Fruit fly (Drosophila melanogaster) whole organism, embryonic: ENCODE measurements around the gene CG12256.
A peak's percentile ranks its signal among the peaks of the same experiment; 100 is the strongest.

Experiments
- Atf6 ChIP-seq: fragments of 200-800 bp; sonication (Bioruptor generic); IDR thresholded peaks from 2 replicates; pipeline ENCODE4 v1.3.6; 2022; ENCODE audit warnings: missing biosample characterization, missing genetic modification characterization
- CG10209 ChIP-seq: fragments of 200-800 bp; sonication (Bioruptor generic); optimal IDR thresholded peaks from 3 replicates; lab custom pipeline; 2017; ENCODE audit warnings: missing biosample characterization, mild to moderate bottlenecking, missing genetic modification characterization, missing genetic modification reagents
- CG10959 ChIP-seq: fragments of 200-800 bp; sonication (Bioruptor generic); IDR thresholded peaks from 2 replicates; pipeline ENCODE4 v1.3.6; 2022; ENCODE audit warnings: missing biosample characterization, missing genetic modification characterization
- CG11456 ChIP-seq: fragments of 200-800 bp; sonication (Bioruptor generic); IDR thresholded peaks from 3 replicates; pipeline ENCODE4 v1.3.6; 2022; ENCODE audit warnings: missing biosample characterization, missing genetic modification characterization
- CG12744 ChIP-seq: fragments of 200-800 bp; sonication (Bioruptor generic); optimal IDR thresholded peaks from 2 replicates; lab custom pipeline; 2016; ENCODE audit warnings: missing biosample characterization, missing genetic modification characterization
- CG13123 ChIP-seq: fragments of 200-800 bp; sonication (Bioruptor generic); optimal IDR thresholded peaks from 2 replicates; lab custom pipeline; 2016; ENCODE audit warnings: missing biosample characterization, missing genetic modification characterization
- CG13624 ChIP-seq: fragments of 200-800 bp; sonication (Bioruptor generic); optimal IDR thresholded peaks from 2 replicates; lab custom pipeline; 2016; ENCODE audit warnings: missing biosample characterization, missing genetic modification characterization
- CG15073 ChIP-seq: fragments of 200-800 bp; sonication (Bioruptor generic); optimal IDR thresholded peaks from 2 replicates; lab custom pipeline; 2016; ENCODE audit warnings: missing biosample characterization, missing genetic modification characterization
- CG15269 ChIP-seq: fragments of 200-800 bp; sonication (Bioruptor generic); optimal IDR thresholded peaks from 2 replicates; lab custom pipeline; 2018; ENCODE audit warnings: missing biosample characterization, mild to moderate bottlenecking, missing genetic modification characterization, moderate library complexity
- CG16813 ChIP-seq: fragments of 200-800 bp; sonication (Bioruptor generic); IDR thresholded peaks from 3 replicates; pipeline ENCODE4 v1.3.6; 2022; ENCODE audit warnings: missing biosample characterization, missing genetic modification characterization; ENCODE audit not compliant: partially characterized antibody
- CG17328 ChIP-seq: fragments of 200-800 bp; sonication (Bioruptor generic); IDR thresholded peaks from 2 replicates; pipeline ENCODE4 v1.3.6; 2022; ENCODE audit warnings: missing biosample characterization, missing genetic modification characterization
- CG18011 ChIP-seq: fragments of 200-800 bp; sonication (Bioruptor generic); optimal IDR thresholded peaks from 2 replicates; lab custom pipeline; 2017; ENCODE audit warnings: missing biosample characterization, missing genetic modification characterization, mild to moderate bottlenecking, moderate library complexity, missing genotype
- CG2199 ChIP-seq: fragments of 200-800 bp; sonication (Bioruptor generic); IDR thresholded peaks from 3 replicates; pipeline ENCODE4 v1.3.6; 2022; ENCODE audit warnings: missing biosample characterization, missing genetic modification characterization
- CG3065 ChIP-seq: fragments of 200-800 bp; sonication (Bioruptor generic); optimal IDR thresholded peaks from 2 replicates; lab custom pipeline; 2016; ENCODE audit warnings: missing biosample characterization, missing genetic modification characterization
- CG34376 ChIP-seq: fragments of 200-800 bp; sonication (Bioruptor generic); optimal IDR thresholded peaks from 2 replicates; lab custom pipeline; 2018; ENCODE audit warnings: missing biosample characterization, mild to moderate bottlenecking, missing genetic modification characterization
- CG6854 ChIP-seq: fragments of 200-800 bp; sonication (Bioruptor generic); optimal IDR thresholded peaks from 3 replicates; lab custom pipeline; 2017; ENCODE audit warnings: missing biosample characterization, mild to moderate bottlenecking, missing genetic modification characterization
- CG9609 ChIP-seq: fragments of 200-800 bp; sonication (Bioruptor generic); optimal IDR thresholded peaks from 3 replicates; lab custom pipeline; 2016; ENCODE audit warnings: missing biosample characterization, missing genetic modification characterization
- D ChIP-seq, 2 experiments: fragments of 200-800 bp in 1 of 2; fragments of >200 bp in 1 of 2; sonication (Bioruptor generic) in 1 of 2; optimal IDR thresholded peaks; 2 replicates in 1 of 2; 3 replicates in 1 of 2; lab custom pipeline; 2017; ENCODE audit warnings: mild to moderate bottlenecking in 1 of 2, missing biosample characterization in 1 of 2, missing genetic modification characterization in 1 of 2, missing genetic modification reagents in 1 of 2
- Dref ChIP-seq: fragments of 200-800 bp; sonication (Bioruptor generic); IDR thresholded peaks from 2 replicates; pipeline ENCODE4 v1.3.6; 2022; ENCODE audit warnings: missing biosample characterization, missing genetic modification characterization
- Gsc ChIP-seq: fragments of 200-800 bp; sonication (Bioruptor generic); IDR thresholded peaks from 2 replicates; pipeline ENCODE4 v1.3.6; 2022; ENCODE audit warnings: missing biosample characterization, missing genetic modification characterization
- Hmx ChIP-seq: fragments of 200-800 bp; sonication (Bioruptor generic); optimal IDR thresholded peaks from 2 replicates; lab custom pipeline; 2016; ENCODE audit warnings: missing biosample characterization, missing genetic modification characterization
- Lhr ChIP-seq: fragments of 200-800 bp; sonication (Bioruptor generic); optimal IDR thresholded peaks from 3 replicates; lab custom pipeline; 2017; ENCODE audit warnings: mild to moderate bottlenecking, missing biosample characterization, missing genetic modification reagents, missing genetic modification characterization
- MBD-R2 ChIP-seq: fragments of 200-800 bp; sonication (Bioruptor generic); IDR thresholded peaks from 2 replicates; pipeline ENCODE4 v1.3.6; 2022; ENCODE audit warnings: missing biosample characterization, missing genetic modification characterization
- Meics ChIP-seq: fragments of 200-800 bp; sonication (Bioruptor generic); optimal IDR thresholded peaks from 2 replicates; lab custom pipeline; 2017; ENCODE audit warnings: missing biosample characterization, mild to moderate bottlenecking, missing genetic modification characterization
- Myb ChIP-seq: fragments of 200-800 bp; sonication (Bioruptor generic); optimal IDR thresholded peaks from 2 replicates; lab custom pipeline; 2016; ENCODE audit warnings: missing biosample characterization, missing genetic modification characterization
- Nf-YA ChIP-seq: fragments of 200-800 bp; sonication (Bioruptor generic); IDR thresholded peaks from 2 replicates; pipeline ENCODE4 v1.3.6; 2022; ENCODE audit warnings: missing biosample characterization, missing genetic modification characterization
- Oli ChIP-seq: fragments of 200-800 bp; sonication (Bioruptor generic); optimal IDR thresholded peaks from 2 replicates; lab custom pipeline; 2018; ENCODE audit warnings: missing biosample characterization, mild to moderate bottlenecking, missing genetic modification characterization, moderate library complexity
- Pdp1 ChIP-seq, 2 experiments: fragments of 200-800 bp; sonication (Bioruptor generic); optimal IDR thresholded peaks; 3 replicates each; lab custom pipeline; 2016; ENCODE audit warnings: missing biosample characterization in 2 of 2, missing genetic modification characterization in 2 of 2, mild to moderate bottlenecking in 1 of 2, moderate library complexity in 1 of 2
- Sox102F ChIP-seq: fragments of 200-800 bp; sonication (Bioruptor generic); optimal IDR thresholded peaks from 2 replicates; lab custom pipeline; 2018; ENCODE audit warnings: missing biosample characterization, mild to moderate bottlenecking, missing genetic modification characterization, moderate library complexity
- Usf ChIP-seq: fragments of 200-800 bp; sonication (Bioruptor generic); optimal IDR thresholded peaks from 2 replicates; lab custom pipeline; 2017; ENCODE audit warnings: missing genotype, missing biosample characterization, missing genetic modification characterization
- bbx ChIP-seq: fragments of 200-800 bp; sonication (Bioruptor generic); IDR thresholded peaks from 2 replicates; pipeline ENCODE4 v1.3.6; 2022; ENCODE audit warnings: missing biosample characterization, missing genetic modification characterization; ENCODE audit not compliant: partially characterized antibody
- bigmax ChIP-seq: fragments of 200-800 bp; sonication (Bioruptor generic); optimal IDR thresholded peaks from 2 replicates; lab custom pipeline; 2018; ENCODE audit warnings: missing biosample characterization, mild to moderate bottlenecking, missing genetic modification characterization
- croc ChIP-seq: fragments of 200-800 bp; sonication (Bioruptor generic); conservative IDR thresholded peaks from 3 replicates; pipeline ENCODE4 v1.3.6; 2022; ENCODE audit warnings: missing biosample characterization, missing genetic modification characterization
- dysf ChIP-seq: fragments of 200-800 bp; sonication (Bioruptor generic); IDR thresholded peaks from 3 replicates; pipeline ENCODE4 v1.3.6; 2022; ENCODE audit warnings: missing biosample characterization, missing genetic modification characterization
- gcm2 ChIP-seq: fragments of 200-800 bp; sonication (Bioruptor generic); optimal IDR thresholded peaks from 2 replicates; lab custom pipeline; 2016; ENCODE audit warnings: missing biosample characterization, missing genetic modification characterization
- gem ChIP-seq: fragments of 200-800 bp; sonication (Bioruptor generic); optimal IDR thresholded peaks from 2 replicates; lab custom pipeline; 2019; ENCODE audit warnings: missing biosample characterization, mild to moderate bottlenecking, missing genetic modification characterization, moderate library complexity
- gfzf ChIP-seq: fragments of 200-800 bp; sonication (Bioruptor generic); optimal IDR thresholded peaks from 2 replicates; lab custom pipeline; 2016; ENCODE audit warnings: missing biosample characterization, mild to moderate bottlenecking, missing genetic modification characterization, moderate library complexity
- insv ChIP-seq, 2 experiments: fragments of 200-800 bp; sonication (Bioruptor generic); optimal IDR thresholded peaks; 3 replicates each; lab custom pipeline; 2016 to 2018; ENCODE audit warnings: missing biosample characterization in 2 of 2, missing genetic modification characterization in 2 of 2
- mld ChIP-seq: fragments of 200-800 bp; sonication (Bioruptor generic); IDR thresholded peaks from 3 replicates; pipeline ENCODE4 v1.3.6; 2022; ENCODE audit warnings: missing biosample characterization, missing genetic modification characterization; ENCODE audit not compliant: partially characterized antibody
- odd ChIP-seq: fragments of 200-800 bp; sonication (Bioruptor generic); optimal IDR thresholded peaks from 2 replicates; lab custom pipeline; 2017; ENCODE audit warnings: missing biosample characterization, mild to moderate bottlenecking, missing genetic modification characterization
- pita ChIP-seq: fragments of 200-800 bp; sonication (Bioruptor generic); optimal IDR thresholded peaks from 2 replicates; lab custom pipeline; 2017; ENCODE audit warnings: missing biosample characterization, mild to moderate bottlenecking, missing genetic modification characterization
- sna ChIP-seq: fragments of 200-800 bp; sonication (Bioruptor generic); IDR thresholded peaks from 2 replicates; pipeline ENCODE4 v1.3.6; 2022; ENCODE audit warnings: missing biosample characterization, missing genetic modification characterization; ENCODE audit not compliant: partially characterized antibody
- sr ChIP-seq: fragments of 200-800 bp; sonication (Bioruptor generic); IDR thresholded peaks from 3 replicates; pipeline ENCODE4 v1.3.6; 2022; ENCODE audit warnings: missing biosample characterization, missing genetic modification characterization
- stwl ChIP-seq: fragments of 200-800 bp; sonication (Bioruptor generic); optimal IDR thresholded peaks from 3 replicates; lab custom pipeline; 2018; ENCODE audit warnings: missing biosample characterization, mild to moderate bottlenecking, missing genetic modification characterization, moderate library complexity
- tna ChIP-seq: fragments of 200-800 bp; sonication (Bioruptor generic); IDR thresholded peaks from 2 replicates; pipeline ENCODE4 v1.3.6; 2022; ENCODE audit warnings: missing biosample characterization, missing genetic modification characterization; ENCODE audit not compliant: partially characterized antibody
- ttk ChIP-seq: fragments of 200-800 bp; sonication (Bioruptor generic); IDR thresholded peaks from 2 replicates; pipeline ENCODE4 v2.1.2; 2022; ENCODE audit warnings: missing biosample characterization, missing genetic modification characterization
- unc-4 ChIP-seq: fragments of 200-800 bp; sonication (Bioruptor generic); IDR thresholded peaks from 2 replicates; pipeline ENCODE4 v1.3.6; 2022; ENCODE audit warnings: missing biosample characterization, missing genetic modification characterization; ENCODE audit not compliant: partially characterized antibody
- vfl ChIP-seq: fragments of 200-800 bp; sonication (Bioruptor generic); optimal IDR thresholded peaks from 2 replicates; lab custom pipeline; 2016; ENCODE audit warnings: missing biosample characterization, missing genetic modification characterization

Gene CG12256

DNA sequence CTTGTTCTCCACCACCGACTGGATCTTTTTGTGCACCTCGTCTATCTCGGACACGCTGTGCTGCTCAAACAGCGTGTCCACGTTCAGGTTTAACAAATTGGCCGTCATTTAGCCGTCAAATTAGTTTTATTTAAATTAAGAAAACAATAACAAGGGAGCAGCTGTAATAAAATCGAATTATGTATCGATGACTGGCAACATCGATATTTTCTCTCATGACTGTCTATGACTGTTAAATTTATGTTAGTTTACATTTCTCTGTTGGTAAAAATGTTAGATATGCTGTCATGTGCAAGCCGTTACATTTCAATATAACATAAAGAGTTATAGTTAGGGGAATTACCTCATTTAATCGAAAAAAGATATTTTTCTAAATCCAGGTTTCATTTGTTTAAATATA lies 6.6 kb downstream of the CG12256 start, which contains the start of gene Cog1 (continued):
- TF ChIP-seq bbx (GFP tag; lab: Robert Waterston, UW) (peak; percentile 73), CG15269 (no peak), Meics (GFP tag; lab: Kevin White, UChicago) (no peak), croc (GFP tag; lab: Robert Waterston, UW) (no peak), CG10209 (GFP tag; lab: Kevin White, UChicago) (no peak), mld (GFP tag; lab: Robert Waterston, UW) (no peak), CG13123 (GFP tag; lab: Kevin White, UChicago) (no peak), Gsc (GFP tag; lab: Robert Waterston, UW) (no peak), CG17328 (GFP tag; lab: Robert Waterston, UW) (no peak), Atf6 (GFP tag; lab: Robert Waterston, UW) (no peak), Nf-YA (GFP tag; lab: Robert Waterston, UW) (no peak), unc-4 (GFP tag; lab: Robert Waterston, UW) (peak; percentile 80), Usf (GFP tag; lab: Kevin White, UChicago) (no peak), dysf (GFP tag; lab: Robert Waterston, UW) (no peak), D (optimal IDR thresholded peaks at IDR 0.05; lab: Kevin White, UChicago) (no peak), D (GFP tag; optimal IDR thresholded peaks at IDR 0.05; lab: Kevin White, UChicago) (no peak), CG13624 (GFP tag; lab: Kevin White, UChicago) (no peak), vfl (GFP tag; lab: Kevin White, UChicago) (no peak), gfzf (no peak), Myb (GFP tag; lab: Kevin White, UChicago) (peak; percentile 72), CG2199 (GFP tag; lab: Robert Waterston, UW) (no peak), MBD-R2 (peak; percentile 65; the same call in 1 of the 2 replicates), Pdp1 (GFP tag; optimal IDR thresholded peaks at IDR 0.05; lab: Kevin White, UChicago) (no peak), CG11456 (GFP tag; lab: Robert Waterston, UW) (no peak), CG34376 (GFP tag; lab: Kevin White, UChicago) (no peak), sr (GFP tag; lab: Robert Waterston, UW) (no peak), Lhr (GFP tag; lab: Kevin White, UChicago) (no peak), CG9609 (GFP tag; lab: Kevin White, UChicago) (no peak), sna (GFP tag; lab: Robert Waterston, UW) (peak; percentile 88), bigmax (GFP tag; lab: Kevin White, UChicago) (no peak), CG16813 (GFP tag; lab: Robert Waterston, UW) (peak; percentile 64; the same call in 2 of the 3 replicates), tna (GFP tag; lab: Robert Waterston, UW) (peak; percentile 59), insv (GFP tag; optimal IDR thresholded peaks at IDR 0.05; lab: Kevin White, UChicago) (no peak), CG6854 (GFP tag; lab: Kevin White, UChicago) (no peak), ttk (GFP tag; lab: Robert Waterston, UW) (no peak), pita (GFP tag; lab: Kevin White, UChicago) (no peak), odd (GFP tag; lab: Kevin White, UChicago) (no peak), gem (tag; lab: Kevin White, UChicago) (no peak), Sox102F (no peak), CG18011 (GFP tag; lab: Kevin White, UChicago) (no peak), CG3065 (GFP tag; lab: Kevin White, UChicago) (no peak), CG12744 (GFP tag; lab: Kevin White, UChicago) (no peak), CG15073 (GFP tag; lab: Kevin White, UChicago) (no peak), CG10959 (GFP tag; lab: Robert Waterston, UW) (no peak), stwl (peak; percentile 63), Hmx (GFP tag; lab: Kevin White, UChicago) (no peak), Dref (peak; percentile 74), Oli (tag; lab: Kevin White, UChicago) (no peak), gcm2 (GFP tag; lab: Kevin White, UChicago) (no peak)
